Fruit fly (Drosophila melanogaster) whole organism, wandering third instar larva: ENCODE results near the gene CG3408.

ENCODE experiments used
- CG32264 ChIP-seq: fragments of 200-800 bp; sonication (Bioruptor generic); optimal IDR thresholded peaks from 2 replicates; lab custom pipeline; 2016; ENCODE audit warnings: missing biosample characterization, missing genetic modification characterization
- CG9705 ChIP-seq: fragments of 200-800 bp; sonication (Bioruptor generic); optimal IDR thresholded peaks from 2 replicates; lab custom pipeline; 2018; ENCODE audit warnings: missing biosample characterization, mild to moderate bottlenecking, missing genetic modification characterization
- CrebA ChIP-seq: fragments of 200-800 bp; sonication (Bioruptor generic); optimal IDR thresholded peaks from 2 replicates; lab custom pipeline; 2016; ENCODE audit warnings: missing biosample characterization, mild to moderate bottlenecking, missing genetic modification characterization, borderline replicate concordance
- Dfd ChIP-seq: fragments of >200 bp; optimal IDR thresholded peaks from 2 replicates; lab custom pipeline; 2017; ENCODE audit warnings: missing biosample characterization, missing genetic modification characterization
- Dif ChIP-seq: fragments of 200-275, 200-300 bp; sonication (Bioruptor generic); optimal IDR thresholded peaks from 2 replicates; lab custom pipeline; 2018; ENCODE audit warnings: missing biosample characterization, missing genetic modification characterization; ENCODE audit not compliant: partially characterized antibody
- GATAd ChIP-seq: sonication (Bioruptor generic); optimal IDR thresholded peaks from 2 replicates; lab custom pipeline; 2016; ENCODE audit warnings: missing biosample characterization, missing genetic modification characterization
- HLH106 ChIP-seq: fragments of 200-800 bp; optimal IDR thresholded peaks from 3 replicates; lab custom pipeline; 2019; ENCODE audit warnings: missing biosample characterization, mild to moderate bottlenecking, missing genetic modification characterization, moderate library complexity
- Hnf4 ChIP-seq: fragments of 200-800 bp; sonication (Bioruptor generic); optimal IDR thresholded peaks from 2 replicates; lab custom pipeline; 2016; ENCODE audit warnings: missing biosample characterization, mild to moderate bottlenecking, missing genetic modification characterization
- Hr78 ChIP-seq: fragments of >200 bp; optimal IDR thresholded peaks from 2 replicates; lab custom pipeline; 2017; ENCODE audit warnings: missing biosample characterization, missing genetic modification characterization
- Hr83 ChIP-seq: fragments of 200-300 bp; sonication (Bioruptor generic); optimal IDR thresholded peaks from 2 replicates; lab custom pipeline; 2016; ENCODE audit warnings: missing biosample characterization, mild to moderate bottlenecking, missing genetic modification characterization, moderate library complexity; ENCODE audit not compliant: poor library complexity, severe bottlenecking
- Jra ChIP-seq: sonication (Bioruptor generic); optimal IDR thresholded peaks from 2 replicates; lab custom pipeline; 2016; ENCODE audit warnings: missing biosample characterization, missing genetic modification characterization
- Mio ChIP-seq: sonication (Bioruptor generic); optimal IDR thresholded peaks from 2 replicates; lab custom pipeline; 2016; ENCODE audit warnings: missing biosample characterization, missing genetic modification characterization
- Myc ChIP-seq: fragments of >200 bp; optimal IDR thresholded peaks from 2 replicates; lab custom pipeline; 2017
- N ChIP-seq: fragments of >200 bp; optimal IDR thresholded peaks from 2 replicates; lab custom pipeline; 2018; ENCODE audit warnings: missing biosample characterization, missing external identifiers, missing genetic modification characterization
- OdsH ChIP-seq: fragments of 200-800 bp; sonication (Bioruptor generic); optimal IDR thresholded peaks from 2 replicates; lab custom pipeline; 2016; ENCODE audit warnings: missing biosample characterization, mild to moderate bottlenecking, missing genetic modification characterization
- Rel ChIP-seq, 2 experiments: fragments of 200-800 bp; sonication (Bioruptor generic) in 1 of 2; optimal IDR thresholded peaks; 2 replicates in 1 of 2; 3 replicates in 1 of 2; lab custom pipeline; 2016 to 2019; ENCODE audit warnings: mild to moderate bottlenecking in 2 of 2, missing biosample characterization in 2 of 2, missing genetic modification characterization in 2 of 2, moderate library complexity in 1 of 2
- Sp1 ChIP-seq: fragments of 200-800 bp; sonication (Bioruptor generic); optimal IDR thresholded peaks from 3 replicates; lab custom pipeline; 2019; ENCODE audit warnings: missing biosample characterization, mild to moderate bottlenecking, missing genetic modification characterization, moderate library complexity
- Vsx2 ChIP-seq: fragments of 200-300, 225-300 bp; sonication (Bioruptor generic); optimal IDR thresholded peaks from 2 replicates; lab custom pipeline; 2018; ENCODE audit warnings: missing biosample characterization, missing genetic modification characterization; ENCODE audit not compliant: partially characterized antibody
- br ChIP-seq: fragments of 200-800 bp; sonication (Bioruptor generic); optimal IDR thresholded peaks from 2 replicates; lab custom pipeline; 2016; ENCODE audit warnings: missing biosample characterization, missing genetic modification characterization
- brk ChIP-seq: fragments of 200-800 bp; sonication (Bioruptor generic); optimal IDR thresholded peaks from 2 replicates; lab custom pipeline; 2016; ENCODE audit warnings: missing biosample characterization, mild to moderate bottlenecking, missing genetic modification characterization
- dl ChIP-seq, 2 experiments: fragments of 175-275, 200-275 bp in 1 of 2; fragments of 200-275 bp in 1 of 2; sonication (Bioruptor generic); optimal IDR thresholded peaks; lab custom pipeline; 2018; ENCODE audit warnings: mild to moderate bottlenecking in 2 of 2, missing biosample characterization in 2 of 2, missing genetic modification characterization in 2 of 2, moderate library complexity in 2 of 2; ENCODE audit not compliant: partially characterized antibody in 2 of 2, insufficient read depth in 1 of 2
- dmrt93B ChIP-seq: fragments of 200-800 bp; sonication (Bioruptor generic); optimal IDR thresholded peaks from 2 replicates; lab custom pipeline; 2018; ENCODE audit warnings: missing biosample characterization, mild to moderate bottlenecking, missing genetic modification characterization
- dsf ChIP-seq: sonication (Bioruptor generic); optimal IDR thresholded peaks from 2 replicates; lab custom pipeline; 2016; ENCODE audit warnings: missing biosample characterization, missing genetic modification characterization, borderline replicate concordance
- ey ChIP-seq: fragments of 200-800 bp; sonication (Bioruptor generic); optimal IDR thresholded peaks from 2 replicates; lab custom pipeline; 2016; ENCODE audit warnings: missing biosample characterization, missing genetic modification characterization
- foxo ChIP-seq, 2 experiments: fragments of 200-800 bp; sonication (Bioruptor generic); optimal IDR thresholded peaks; 2 replicates in 1 of 2; 3 replicates in 1 of 2; lab custom pipeline; 2016 to 2017; ENCODE audit warnings: missing biosample characterization in 2 of 2, missing genetic modification characterization in 2 of 2
- fru ChIP-seq: fragments of 200-800 bp; sonication (Bioruptor generic); optimal IDR thresholded peaks from 3 replicates; lab custom pipeline; 2016; ENCODE audit warnings: missing biosample characterization, mild to moderate bottlenecking, missing genetic modification characterization
- h ChIP-seq: fragments of 200-800 bp; sonication (Bioruptor generic); optimal IDR thresholded peaks from 3 replicates; lab custom pipeline; 2016; ENCODE audit warnings: missing biosample characterization, mild to moderate bottlenecking, missing genetic modification characterization
- jim ChIP-seq: fragments of 175-275, 200-325 bp; sonication (Bioruptor generic); optimal IDR thresholded peaks from 2 replicates; lab custom pipeline; 2016; ENCODE audit warnings: missing biosample characterization, mild to moderate bottlenecking, missing genetic modification characterization
- lola ChIP-seq: fragments of >200 bp; optimal IDR thresholded peaks from 2 replicates; lab custom pipeline; 2017; ENCODE audit warnings: missing biosample characterization, missing genetic modification characterization
- pan ChIP-seq: fragments of >200 bp; optimal IDR thresholded peaks from 2 replicates; lab custom pipeline; 2017
- psq ChIP-seq: fragments of 200-800 bp; sonication (Bioruptor generic); optimal IDR thresholded peaks from 3 replicates; lab custom pipeline; 2017; ENCODE audit warnings: missing biosample characterization, mild to moderate bottlenecking, missing genetic modification characterization, moderate library complexity
- rgr ChIP-seq: fragments of 200-800 bp; sonication (Bioruptor generic); optimal IDR thresholded peaks from 3 replicates; lab custom pipeline; 2016; ENCODE audit warnings: missing biosample characterization, mild to moderate bottlenecking, missing genetic modification characterization
- sage ChIP-seq: fragments of 200-800 bp; sonication (Bioruptor generic); optimal IDR thresholded peaks from 2 replicates; lab custom pipeline; 2016; ENCODE audit warnings: missing biosample characterization, mild to moderate bottlenecking, missing genetic modification characterization
- sv ChIP-seq: fragments of 200-800 bp; sonication (Bioruptor generic); optimal IDR thresholded peaks from 3 replicates; lab custom pipeline; 2016; ENCODE audit warnings: missing biosample characterization, missing genetic modification characterization
- tai ChIP-seq: sonication (Bioruptor generic); optimal IDR thresholded peaks from 2 replicates; lab custom pipeline; 2016; ENCODE audit warnings: missing biosample characterization, missing genetic modification characterization
- usp ChIP-seq: fragments of >200 bp; optimal IDR thresholded peaks from 2 replicates; lab custom pipeline; 2017; ENCODE audit warnings: missing biosample characterization, missing genetic modification characterization
- woc ChIP-seq: sonication (Bioruptor generic); optimal IDR thresholded peaks from 2 replicates; lab custom pipeline; 2016; ENCODE audit warnings: missing biosample characterization, mild to moderate bottlenecking, missing genetic modification characterization

CG3408 gene

dm6 chr3L:9462247-9462769 is 47.1 kb downstream of the CG3408 start (continued):
- TF ChIP-seq fru (GFP tag; lab: Kevin White, UChicago), result peak; percentile 89

dm6 chr3L:9461670-9462246 is 47.6 kb downstream of the CG3408 start:
- TF ChIP-seq CG9705 (GFP tag; lab: Kevin White, UChicago) (no peak), Dif (GFP tag; lab: Kevin White, UChicago) (peak; percentile 32)

dm6 chr3L:9460775-9461491 is 48.5 kb downstream of the CG3408 start, which contains the start of the genes CG3434 and CG44838:
CG3434 (minus strand) TSS chr3L:9460799.
CG44838 (plus strand) TSS chr3L:9461050.
- TF ChIP-seq h (GFP tag; lab: Kevin White, UChicago) (peak; percentile 89), pan (lab: Kevin White, UChicago) (no peak), fru (GFP tag; lab: Kevin White, UChicago) (peak; percentile 77), sage (GFP tag; lab: Kevin White, UChicago) (peak; percentile 78), dsf (GFP tag; lab: Kevin White, UChicago) (peak; percentile 70), lola (no peak), N (GFP tag; lab: Kevin White, UChicago) (no peak), Myc (lab: Kevin White, UChicago) (peak; percentile 92), woc (peak; percentile 79), OdsH (GFP tag; lab: Kevin White, UChicago) (peak; percentile 71), Hnf4 (peak; percentile 76), ey (GFP tag; lab: Kevin White, UChicago) (peak; percentile 76), CrebA (GFP tag; lab: Kevin White, UChicago) (no peak), Dif (GFP tag; lab: Kevin White, UChicago) (no peak), Hr78 (GFP tag; lab: Kevin White, UChicago) (no peak), GATAd (GFP tag; lab: Kevin White, UChicago) (no peak), rgr (GFP tag; lab: Kevin White, UChicago) (peak; percentile 82), CG9705 (GFP tag; lab: Kevin White, UChicago) (peak; percentile 61), Vsx2 (GFP tag; lab: Kevin White, UChicago) (no peak), tai (GFP tag; lab: Kevin White, UChicago) (peak; percentile 69), Hr83 (GFP tag; lab: Kevin White, UChicago) (peak; percentile 70), CG32264 (GFP tag; lab: Kevin White, UChicago) (no peak), dmrt93B (GFP tag; lab: Kevin White, UChicago) (peak; percentile 42), usp (GFP tag; lab: Kevin White, UChicago) (no peak), Rel (GFP tag; optimal IDR thresholded peaks at IDR 0.05; lab: Kevin White, UChicago) (peak; percentile 34), Rel (tag; optimal IDR thresholded peaks at IDR 0.05; lab: Kevin White, UChicago) (peak; percentile 96), br (GFP tag; lab: Kevin White, UChicago) (peak; percentile 77), jim (no peak), Sp1 (peak; percentile 73), foxo (GFP tag; optimal IDR thresholded peaks at IDR 0.05; lab: Kevin White, UChicago) (peak in 1 of 2 experiments; percentile 82), dl (GFP tag; optimal IDR thresholded peaks at IDR 0.05; lab: Kevin White, UChicago; ENCODE audit: insufficient read depth in 1 of 2, partially characterized antibody in 2 of 2) (no peak), Jra (GFP tag; lab: Kevin White, UChicago) (peak; percentile 79), brk (GFP tag; lab: Kevin White, UChicago) (peak; percentile 57), HLH106 (tag; lab: Kevin White, UChicago) (peak; percentile 76), Mio (GFP tag; lab: Kevin White, UChicago) (no peak), Dfd (GFP tag; lab: Kevin White, UChicago) (no peak), sv (GFP tag; lab: Kevin White, UChicago) (peak; percentile 84), psq (peak; percentile 85)
